Fruit fly (Drosophila melanogaster): Measurements from ENCODE around the gene Top2.

Gene Top2

dm6 chr2L:19439598-19440230 lies 13.6 kb downstream of the Top2 start (continued):
- TF ChIP-seq Mes4 (GFP tag; optimal IDR thresholded peaks at IDR 0.05), result peak; percentile 57
- peak; percentile 95 for TF ChIP-seq Med (GFP tag)
- TF ChIP-seq NC2α (GFP tag; optimal IDR thresholded peaks at IDR 0.05), result peak; percentile 91
- peak; percentile 70 for TF ChIP-seq CG18262 (tag; optimal IDR thresholded peaks at IDR 0.05)
- TF ChIP-seq pan (optimal IDR thresholded peaks at IDR 0.05), result no peak
- TF ChIP-seq pan (GFP tag; optimal IDR thresholded peaks at IDR 0.05 in 1 of 2, IDR thresholded peaks at IDR 0.05 in 1 of 2), result peak in 1 of 2 experiments; percentile 82
- TF ChIP-seq CG2120 (GFP tag; optimal IDR thresholded peaks at IDR 0.05), result peak; percentile 75
- peak; percentile 88 for TF ChIP-seq Awh (GFP tag; IDR thresholded peaks at IDR 0.05)
- TF ChIP-seq dpn (GFP tag; optimal IDR thresholded peaks at IDR 0.05), result peak; percentile 59 to 79
- peak; percentile 35 for TF ChIP-seq sug (tag; optimal IDR thresholded peaks at IDR 0.05)
- peak; percentile 88 for TF ChIP-seq her (GFP tag; optimal IDR thresholded peaks at IDR 0.05)
- TF ChIP-seq zfh1 (GFP tag; IDR thresholded peaks at IDR 0.05), result peak; percentile 41; the same call in 2 of the 3 replicates
- peak; percentile 74 for TF ChIP-seq tgo (GFP tag; IDR thresholded peaks at IDR 0.05)
- peak; percentile 61; the same call in 1 of the 2 replicates for TF ChIP-seq rib (GFP tag; IDR thresholded peaks at IDR 0.05)
- peak; percentile 81 for TF ChIP-seq CG43689 (GFP tag; IDR thresholded peaks at IDR 0.05)
- TF ChIP-seq inv (GFP tag; IDR thresholded peaks at IDR 0.05; ENCODE audit: partially characterized antibody), result no peak
- TF ChIP-seq exex (tag; optimal IDR thresholded peaks at IDR 0.05), result peak; percentile 25
- peak; percentile 87 for TF ChIP-seq Sox102F (GFP tag; optimal IDR thresholded peaks at IDR 0.05)
- TF ChIP-seq Dad (GFP tag; optimal IDR thresholded peaks at IDR 0.05), result peak; percentile 51
- TF ChIP-seq grn (GFP tag; optimal IDR thresholded peaks at IDR 0.05), result no peak
- TF ChIP-seq Opbp (GFP tag; IDR thresholded peaks at IDR 0.05; ENCODE audit: partially characterized antibody), result no peak
- TF ChIP-seq Dp (GFP tag; optimal IDR thresholded peaks at IDR 0.05), result no peak
- TF ChIP-seq CG12155 (GFP tag; optimal IDR thresholded peaks at IDR 0.05), result peak; percentile 62
- peak; percentile 31 for TF ChIP-seq CG1792 (GFP tag; optimal IDR thresholded peaks at IDR 0.05)
- peak; percentile 88 for TF ChIP-seq Ssrp (tag; optimal IDR thresholded peaks at IDR 0.05)
- peak; percentile 75 for TF ChIP-seq CG2712 (tag; optimal IDR thresholded peaks at IDR 0.05)
- TF ChIP-seq Hmr (GFP tag; optimal IDR thresholded peaks at IDR 0.05), result peak; percentile 71
- TF ChIP-seq CG3407 (GFP tag; optimal IDR thresholded peaks at IDR 0.05), result peak; percentile 61
- peak; percentile 74 for TF ChIP-seq fd96Cb (tag; optimal IDR thresholded peaks at IDR 0.05)
- peak; percentile 47 for TF ChIP-seq CG8359 (GFP tag; optimal IDR thresholded peaks at IDR 0.05; ENCODE audit: borderline replicate concordance)
- no peak for TF ChIP-seq hbn (GFP tag; IDR thresholded peaks at IDR 0.05; ENCODE audit: partially characterized antibody)
- peak; percentile 48 for TF ChIP-seq CG30431 (GFP tag; optimal IDR thresholded peaks at IDR 0.05)
- TF ChIP-seq dysf (GFP tag; IDR thresholded peaks at IDR 0.05), result peak; percentile 84
- TF ChIP-seq slou (GFP tag; optimal IDR thresholded peaks at IDR 0.05), result no peak
- TF ChIP-seq Mrtf (GFP tag; IDR thresholded peaks at IDR 0.05), result peak; percentile 61; the same call in 2 of the 3 replicates
- peak; percentile 56 for TF ChIP-seq CG9215 (GFP tag; IDR thresholded peaks at IDR 0.05)
- peak; percentile 62 for TF ChIP-seq Bdp1 (GFP tag; optimal IDR thresholded peaks at IDR 0.05)
- peak; percentile 49 for TF ChIP-seq ems (GFP tag; optimal IDR thresholded peaks at IDR 0.05)
- TF ChIP-seq CG14667 (GFP tag; IDR thresholded peaks at IDR 0.05), result peak; percentile 61
- no peak for TF ChIP-seq fd102C (GFP tag; optimal IDR thresholded peaks at IDR 0.05)
- TF ChIP-seq CG2129 (GFP tag; IDR thresholded peaks at IDR 0.05; ENCODE audit: partially characterized antibody), result no peak
- TF ChIP-seq trem (tag; optimal IDR thresholded peaks at IDR 0.05), result peak; percentile 65
- peak; percentile 62 for TF ChIP-seq CG12659 (GFP tag; optimal IDR thresholded peaks at IDR 0.05)
- no peak for TF ChIP-seq lbe (GFP tag; optimal IDR thresholded peaks at IDR 0.05)
- no peak for TF ChIP-seq tll (GFP tag; optimal IDR thresholded peaks at IDR 0.05)
- TF ChIP-seq CG12071 (GFP tag; optimal IDR thresholded peaks at IDR 0.05), result peak; percentile 84
- TF ChIP-seq CG1603 (tag; optimal IDR thresholded peaks at IDR 0.05), result peak; percentile 92
- peak; percentile 44; the same call in 1 of the 2 replicates for TF ChIP-seq CG6272 (GFP tag; IDR thresholded peaks at IDR 0.05)
- peak; percentile 58 to 62 for TF ChIP-seq Pdp1 (GFP tag; optimal IDR thresholded peaks at IDR 0.05)

Measured in whole organism, embryonic.